Worm (Caenorhabditis elegans) whole organism, L4 larva: ENCODE measurements around the gene lys-6.

Source experiments
- R02D3.7 ChIP-seq: fragments of 150-350 bp; sonication (generic microtip); optimal IDR thresholded peaks from 3 replicates; lab custom pipeline; 2014; ENCODE audit warnings: missing biosample characterization, missing genetic modification characterization
- ZK546.5 ChIP-seq, 2 experiments: sonication (generic microtip); optimal IDR thresholded peaks; 2 replicates each; lab custom pipeline; 2017; ENCODE audit warnings: missing biosample characterization in 2 of 2, missing genetic modification characterization in 2 of 2
- ceh-44 ChIP-seq: fragments of 200-800 bp; sonication (Bioruptor generic); IDR thresholded peaks from 2 replicates; pipeline ENCODE4 v1.3.6; 2022; ENCODE audit warnings: missing genetic modification reagents, missing genetic modification characterization, missing compliant biosample characterization
- dmd-8 ChIP-seq: fragments of 200-800 bp; sonication (Bioruptor generic); IDR thresholded peaks from 2 replicates; pipeline ENCODE4 v1.3.6; 2022; ENCODE audit warnings: missing genetic modification characterization, missing compliant biosample characterization
- jun-1 ChIP-seq: fragments of 150-350 bp; optimal IDR thresholded peaks from 2 replicates; lab custom pipeline; 2014; ENCODE audit warnings: missing biosample characterization, missing genetic modification reagents, missing genetic modification characterization
- lin-15B ChIP-seq: fragments of 150-350 bp; sonication (generic microtip); optimal IDR thresholded peaks from 3 replicates; lab custom pipeline; 2014; ENCODE audit warnings: missing biosample characterization, missing genetic modification characterization
- lsy-2 ChIP-seq, 2 experiments: fragments of 150-350 bp in 1 of 2; sonication (generic microtip) in 1 of 2; optimal IDR thresholded peaks; 2 replicates each; lab custom pipeline; 2014 to 2017; ENCODE audit warnings: missing biosample characterization in 2 of 2, missing genetic modification characterization in 2 of 2
- nhr-11 ChIP-seq: fragments of 150-350 bp; optimal IDR thresholded peaks from 2 replicates; lab custom pipeline; 2014; ENCODE audit warnings: missing biosample characterization, missing genetic modification characterization
- nhr-28 ChIP-seq: fragments of 150-350 bp; optimal IDR thresholded peaks from 2 replicates; lab custom pipeline; 2014; ENCODE audit warnings: missing biosample characterization, missing genetic modification characterization
- pqm-1 ChIP-seq: sonication (generic microtip); optimal IDR thresholded peaks from 2 replicates; lab custom pipeline; 2017; ENCODE audit warnings: missing biosample characterization, missing genetic modification characterization
- unc-39 ChIP-seq: sonication (generic microtip); optimal IDR thresholded peaks from 2 replicates; lab custom pipeline; 2017; ENCODE audit warnings: missing biosample characterization, missing genetic modification characterization
- zag-1 ChIP-seq: fragments of 150-350 bp; optimal IDR thresholded peaks from 2 replicates; lab custom pipeline; 2014; ENCODE audit warnings: missing biosample characterization, missing genetic modification characterization
- ztf-7 ChIP-seq: fragments of 150-350 bp; optimal IDR thresholded peaks from 2 replicates; lab custom pipeline; 2014; ENCODE audit warnings: missing biosample characterization, missing genetic modification characterization

ce11 chrIV:11640915-11641314, 13.2 kb upstream of the lys-6 start, which contains the start of gene ttr-50:
- TF ChIP-seq zag-1 (tag; lab: Kevin White, UChicago) (no peak), dmd-8 (no peak), lsy-2 (tag; optimal IDR thresholded peaks at IDR 0.05; lab: Kevin White, UChicago) (no peak), nhr-28 (no peak), jun-1 (tag; lab: Kevin White, UChicago) (no peak), ztf-7 (no peak), unc-39 (tag; lab: Kevin White, UChicago) (no peak), lin-15B (tag; lab: Kevin White, UChicago) (no peak), R02D3.7 (no peak), ceh-44 (GFP tag; lab: Robert Waterston, UW) (no peak), pqm-1 (tag; lab: Kevin White, UChicago) (no peak), ZK546.5 (tag; optimal IDR thresholded peaks at IDR 0.05; lab: Kevin White, UChicago) (no peak), nhr-11 (tag; lab: Kevin White, UChicago) (no peak)
